Worm (Caenorhabditis elegans) whole organism, midembryonic: ENCODE results near the gene seb-3.

Experiments
- T22C8.4 ChIP-seq: fragments of 200-800 bp; sonication (Bioruptor generic); IDR thresholded peaks from 2 replicates; pipeline ENCODE4 v1.3.6; 2022; ENCODE audit warnings: missing genetic modification characterization, missing compliant biosample characterization
- cog-1 ChIP-seq: sonication (generic microtip); optimal IDR thresholded peaks from 2 replicates; lab custom pipeline; 2016; ENCODE audit warnings: missing genetic modification characterization, missing compliant biosample characterization
- flt-1 ChIP-seq: fragments of 200-800 bp; sonication (Bioruptor generic); IDR thresholded peaks from 2 replicates; pipeline ENCODE4 v1.3.6; 2022; ENCODE audit warnings: missing genetic modification characterization, missing compliant biosample characterization
- klf-2 ChIP-seq: fragments of 200-800 bp; sonication (Bioruptor generic); conservative IDR thresholded peaks from 2 replicates; pipeline ENCODE4 v1.3.6; 2022; ENCODE audit warnings: missing genetic modification reagents, missing genetic modification characterization, missing compliant biosample characterization
- med-1 ChIP-seq: sonication (generic microtip); optimal IDR thresholded peaks from 2 replicates; lab custom pipeline; 2017; ENCODE audit warnings: missing genetic modification characterization, mild to moderate bottlenecking, missing compliant biosample characterization, antibody characterized with exemption, missing genetic modification reagents; ENCODE audit not compliant: insufficient read depth
- ref-1 ChIP-seq: fragments of 200-800 bp; sonication (Bioruptor generic); conservative IDR thresholded peaks from 2 replicates; pipeline ENCODE4 v1.3.6; 2022; ENCODE audit warnings: missing genetic modification reagents, missing genetic modification characterization, missing compliant biosample characterization
- tab-1 ChIP-seq: fragments of 200-800 bp; sonication (Bioruptor generic); IDR thresholded peaks from 2 replicates; pipeline ENCODE4 v1.3.6; 2022; ENCODE audit warnings: missing genetic modification characterization, missing compliant biosample characterization
- ztf-23 ChIP-seq: fragments of 200-800 bp; sonication (Bioruptor generic); IDR thresholded peaks from 2 replicates; pipeline ENCODE4 v1.3.6; 2022; ENCODE audit warnings: missing genetic modification reagents, missing genetic modification characterization, missing compliant biosample characterization
- ztf-29 ChIP-seq: fragments of 200-800 bp; sonication (Bioruptor generic); IDR thresholded peaks from 2 replicates; pipeline ENCODE4 v1.3.6; 2022; ENCODE audit warnings: missing genetic modification reagents, missing genetic modification characterization, missing compliant biosample characterization

The seb-3 gene

ce11 chrX:15050006-15050405 is 23.9 kb downstream of the seb-3 start:
- TF ChIP-seq tab-1 (no peak), med-1 (GFP tag; lab: Kevin White, UChicago) (no peak), ztf-29 (GFP tag; lab: Robert Waterston, UW) (no peak), T22C8.4 (GFP tag; lab: Robert Waterston, UW) (no peak), klf-2 (GFP tag; lab: Robert Waterston, UW) (no peak)

DNA sequence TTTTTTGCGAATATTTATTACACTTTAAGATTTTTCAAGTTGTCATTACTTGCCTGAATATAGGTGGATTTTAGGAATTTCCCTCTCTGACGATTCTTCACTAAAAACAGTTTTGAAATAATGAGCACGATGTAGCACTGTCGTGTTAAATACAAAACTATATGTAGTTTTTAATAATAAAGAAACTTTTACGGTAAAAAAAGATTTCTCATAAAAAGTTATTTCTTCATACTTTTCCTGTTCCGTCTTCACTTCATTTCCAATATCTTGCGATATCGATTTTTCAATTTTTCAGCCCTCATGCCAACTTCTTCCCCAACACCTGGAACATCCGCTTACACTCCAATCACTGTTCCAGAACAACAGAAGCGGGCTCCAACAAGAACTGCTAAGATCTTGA is 26.3 kb downstream of the seb-3 start, which contains the start of gene H03G16.6:
TSS of gene H03G16.6 (plus strand) at position 301 of the 400 bp plus-strand sequence.
- TF ChIP-seq tab-1 (no peak), ref-1 (GFP tag; lab: Robert Waterston, UW) (no peak), cog-1 (tag; lab: Kevin White, UChicago) (no peak), flt-1 (GFP tag; lab: Robert Waterston, UW) (no peak), T22C8.4 (GFP tag; lab: Robert Waterston, UW) (no peak)

- TF ChIP-seq ref-1 (GFP tag; lab: Robert Waterston, UW) = no peak
Measured at ce11 chrX:15053223-15053933, 27.3 kb downstream of the seb-3 start, which contains the start of gene H03G16.1. H03G16.1 (plus strand) TSS chrX:15053883.

ce11 chrX:15055914-15056313 is 29.8 kb downstream of the seb-3 start, which contains the start of gene H03G16.7:
H03G16.7 (minus strand) TSS chrX:15056014.
- TF ChIP-seq cog-1 (tag; lab: Kevin White, UChicago) (no peak), T22C8.4 (GFP tag; lab: Robert Waterston, UW) (no peak), flt-1 (GFP tag; lab: Robert Waterston, UW) (no peak), ref-1 (GFP tag; lab: Robert Waterston, UW) (no peak), klf-2 (GFP tag; lab: Robert Waterston, UW) (no peak), tab-1 (no peak), ztf-23 (GFP tag; lab: Robert Waterston, UW) (no peak), ztf-29 (GFP tag; lab: Robert Waterston, UW) (no peak), med-1 (GFP tag; lab: Kevin White, UChicago) (no peak)

ce11 chrX:15056737-15057136 is 30.6 kb downstream of the seb-3 start, which contains the start of gene H03G16.5:
H03G16.5 (minus strand) TSS chrX:15056837.
- no peak for TF ChIP-seq ztf-23 (GFP tag; lab: Robert Waterston, UW)
- no peak for TF ChIP-seq T22C8.4 (GFP tag; lab: Robert Waterston, UW)
- TF ChIP-seq tab-1 = no peak
- no peak for TF ChIP-seq med-1 (GFP tag; lab: Kevin White, UChicago)
- no peak for TF ChIP-seq klf-2 (GFP tag; lab: Robert Waterston, UW)
- TF ChIP-seq ref-1 (GFP tag; lab: Robert Waterston, UW) = no peak
- TF ChIP-seq ztf-29 (GFP tag; lab: Robert Waterston, UW) = no peak
- TF ChIP-seq flt-1 (GFP tag; lab: Robert Waterston, UW) = no peak
- no peak for TF ChIP-seq cog-1 (tag; lab: Kevin White, UChicago)

ce11 chrX:15057900-15058299 is 31.8 kb downstream of the seb-3 start:
- TF ChIP-seq med-1 (GFP tag; lab: Kevin White, UChicago) = no peak

DNA sequence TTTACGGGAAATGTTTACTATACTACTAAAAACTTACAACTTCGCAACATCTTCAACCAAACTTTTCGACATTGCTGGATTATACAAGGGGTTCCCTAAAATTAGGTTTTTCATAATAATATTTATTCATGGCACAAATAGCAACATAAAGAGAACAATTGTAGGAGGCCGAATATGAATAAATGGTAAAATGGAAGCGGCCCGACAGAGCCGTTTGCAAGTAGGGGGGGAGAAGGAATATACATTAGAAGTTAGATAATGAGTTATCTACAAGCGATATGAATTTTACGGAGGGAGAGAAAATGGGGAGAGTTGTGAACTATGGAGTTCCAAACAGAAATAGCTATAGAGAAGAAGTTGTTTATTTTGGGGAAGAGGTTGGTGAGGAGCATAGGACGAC is 34.2 kb downstream of the seb-3 start, which contains the start of gene fbxa-96:
TSS of gene fbxa-96 (minus strand) at position 101 of the 400 bp plus-strand sequence.
- no peak for TF ChIP-seq klf-2 (GFP tag; lab: Robert Waterston, UW)

DNA sequence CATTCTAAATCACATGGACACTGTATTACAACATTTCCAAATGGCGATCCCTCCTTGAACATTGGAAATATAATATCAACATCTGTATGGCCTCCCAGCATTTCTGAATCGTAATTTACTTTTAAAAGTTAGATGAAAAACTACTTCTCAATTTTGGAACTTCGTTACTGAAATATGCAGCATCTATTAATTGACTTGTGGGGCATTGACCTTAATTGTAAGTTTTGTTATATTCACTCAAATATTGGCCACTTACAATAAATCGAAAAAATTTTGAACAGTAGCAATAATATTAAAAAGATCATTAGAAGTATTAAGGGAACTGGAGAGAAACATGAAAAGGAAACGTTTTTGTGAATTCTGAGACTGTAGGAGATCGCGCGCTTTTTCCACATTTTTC is 43.1 kb downstream of the seb-3 start, which contains the start of gene mam-6:
TSS of gene mam-6 (minus strand) at position 101 of the 400 bp plus-strand sequence.
- no peak for TF ChIP-seq ztf-23 (GFP tag; lab: Robert Waterston, UW)
- TF ChIP-seq ref-1 (GFP tag; lab: Robert Waterston, UW) = no peak
- no peak for TF ChIP-seq tab-1
- no peak for TF ChIP-seq T22C8.4 (GFP tag; lab: Robert Waterston, UW)
- no peak for TF ChIP-seq flt-1 (GFP tag; lab: Robert Waterston, UW)
- TF ChIP-seq cog-1 (tag; lab: Kevin White, UChicago) = no peak
- TF ChIP-seq klf-2 (GFP tag; lab: Robert Waterston, UW) = no peak
- no peak for TF ChIP-seq ztf-29 (GFP tag; lab: Robert Waterston, UW)
- no peak for TF ChIP-seq med-1 (GFP tag; lab: Kevin White, UChicago)

- TF ChIP-seq klf-2 (GFP tag; lab: Robert Waterston, UW) = no peak
- TF ChIP-seq med-1 (GFP tag; lab: Kevin White, UChicago) = no peak
- no peak for TF ChIP-seq T22C8.4 (GFP tag; lab: Robert Waterston, UW)
- no peak for TF ChIP-seq ztf-29 (GFP tag; lab: Robert Waterston, UW)
- TF ChIP-seq ztf-23 (GFP tag; lab: Robert Waterston, UW) = no peak
- no peak for TF ChIP-seq ref-1 (GFP tag; lab: Robert Waterston, UW)
- TF ChIP-seq tab-1 = no peak
- TF ChIP-seq flt-1 (GFP tag; lab: Robert Waterston, UW) = no peak
- no peak for TF ChIP-seq cog-1 (tag; lab: Kevin White, UChicago)
Measured at ce11 chrX:15070137-15070536, 44.0 kb downstream of the seb-3 start.

ce11 chrX:15072877-15073276 is 46.8 kb downstream of the seb-3 start:
- TF ChIP-seq ref-1 (GFP tag; lab: Robert Waterston, UW) (no peak), ztf-29 (GFP tag; lab: Robert Waterston, UW) (no peak), klf-2 (GFP tag; lab: Robert Waterston, UW) (no peak), flt-1 (GFP tag; lab: Robert Waterston, UW) (no peak), T22C8.4 (GFP tag; lab: Robert Waterston, UW) (no peak), ztf-23 (GFP tag; lab: Robert Waterston, UW) (no peak), cog-1 (tag; lab: Kevin White, UChicago) (no peak), med-1 (GFP tag; lab: Kevin White, UChicago) (no peak), tab-1 (no peak)
